Fruit fly (Drosophila melanogaster) whole organism, embryonic: ENCODE results near the gene slmo.
A peak's percentile ranks its signal among the peaks of the same experiment; 100 is the strongest.

Experiments used
- Asciz ChIP-seq: fragments of 200-800 bp; sonication (Bioruptor generic); optimal IDR thresholded peaks from 2 replicates; lab custom pipeline; 2017; ENCODE audit warnings: missing biosample characterization, mild to moderate bottlenecking, missing genetic modification characterization, missing genetic modification reagents
- B-H1 ChIP-seq: fragments of 200-800 bp; sonication (Bioruptor generic); IDR thresholded peaks from 3 replicates; pipeline ENCODE4 v1.3.6; 2022; ENCODE audit warnings: missing biosample characterization, missing genetic modification characterization
- CG10543 ChIP-seq: fragments of 200-800 bp; sonication (Bioruptor generic); optimal IDR thresholded peaks from 3 replicates; lab custom pipeline; 2017; ENCODE audit warnings: missing biosample characterization, mild to moderate bottlenecking, missing genetic modification characterization, moderate library complexity
- CG12155 ChIP-seq: fragments of 200-800 bp; sonication (Bioruptor generic); optimal IDR thresholded peaks from 3 replicates; lab custom pipeline; 2016; ENCODE audit warnings: missing biosample characterization, missing genetic modification characterization
- CG12219 ChIP-seq: fragments of 200-800 bp; sonication (Bioruptor generic); optimal IDR thresholded peaks from 3 replicates; lab custom pipeline; 2018; ENCODE audit warnings: missing biosample characterization, mild to moderate bottlenecking, missing genetic modification characterization
- CG17186 ChIP-seq: fragments of 200-800 bp; sonication (Bioruptor generic); optimal IDR thresholded peaks from 3 replicates; lab custom pipeline; 2017; ENCODE audit warnings: missing biosample characterization, missing genetic modification reagents, missing genetic modification characterization
- CG18764 ChIP-seq: fragments of 200-800 bp; sonication (Bioruptor generic); optimal IDR thresholded peaks from 3 replicates; lab custom pipeline; 2016; ENCODE audit warnings: missing biosample characterization, missing genetic modification characterization
- CG2129 ChIP-seq: fragments of 200-800 bp; sonication (Bioruptor generic); IDR thresholded peaks from 2 replicates; pipeline ENCODE4 v1.3.6; 2022; ENCODE audit warnings: missing biosample characterization, missing genetic modification characterization; ENCODE audit not compliant: partially characterized antibody
- CG2889 ChIP-seq: fragments of 200-800 bp; sonication (Bioruptor generic); IDR thresholded peaks from 3 replicates; pipeline ENCODE4 v1.3.6; 2022; ENCODE audit warnings: missing biosample characterization, missing genetic modification characterization
- CG34376 ChIP-seq: fragments of 200-800 bp; sonication (Bioruptor generic); optimal IDR thresholded peaks from 2 replicates; lab custom pipeline; 2018; ENCODE audit warnings: missing biosample characterization, mild to moderate bottlenecking, missing genetic modification characterization
- CG4360 ChIP-seq: fragments of 200-800 bp; sonication (Bioruptor generic); IDR thresholded peaks from 2 replicates; pipeline ENCODE4 v1.3.6; 2022; ENCODE audit warnings: missing biosample characterization, missing genetic modification characterization
- CG4707 ChIP-seq: fragments of 200-800 bp; sonication (Bioruptor generic); optimal IDR thresholded peaks from 2 replicates; lab custom pipeline; 2018; ENCODE audit warnings: missing biosample characterization, mild to moderate bottlenecking, missing genetic modification characterization, moderate library complexity
- CG7928 ChIP-seq: fragments of 200-800 bp; sonication (Bioruptor generic); optimal IDR thresholded peaks from 2 replicates; lab custom pipeline; 2017; ENCODE audit warnings: missing biosample characterization, mild to moderate bottlenecking, missing genetic modification characterization
- CG8290 ChIP-seq, 3 experiments: fragments of 200-800 bp; sonication (Bioruptor generic); optimal IDR thresholded peaks; 2 replicates each; lab custom pipeline; 2016 to 2019; ENCODE audit warnings: missing biosample characterization in 3 of 3, missing genetic modification characterization in 3 of 3, mild to moderate bottlenecking in 2 of 3, moderate library complexity in 1 of 3
- CG8765 ChIP-seq: fragments of 200-800 bp; sonication (Bioruptor generic); IDR thresholded peaks from 2 replicates; pipeline ENCODE4 v1.3.6; 2022; ENCODE audit warnings: missing biosample characterization, missing genetic modification characterization
- CoRest ChIP-seq: fragments of 200-800 bp; sonication (Bioruptor generic); optimal IDR thresholded peaks from 3 replicates; lab custom pipeline; 2018; ENCODE audit warnings: missing biosample characterization, mild to moderate bottlenecking, missing genetic modification characterization, moderate library complexity
- Dek ChIP-seq: fragments of 200-800 bp; sonication (Bioruptor generic); optimal IDR thresholded peaks from 3 replicates; lab custom pipeline; 2019; ENCODE audit warnings: missing biosample characterization, mild to moderate bottlenecking, missing genetic modification characterization, moderate library complexity
- Doc2 ChIP-seq: fragments of 200-800 bp; sonication (Bioruptor generic); IDR thresholded peaks from 2 replicates; pipeline ENCODE4 v1.3.6; 2022; ENCODE audit warnings: missing biosample characterization, missing genetic modification characterization
- Gsc ChIP-seq: fragments of 200-800 bp; sonication (Bioruptor generic); IDR thresholded peaks from 2 replicates; pipeline ENCODE4 v1.3.6; 2022; ENCODE audit warnings: missing biosample characterization, missing genetic modification characterization
- Hey ChIP-seq: fragments of 200-800 bp; sonication (Bioruptor generic); optimal IDR thresholded peaks from 3 replicates; lab custom pipeline; 2018; ENCODE audit warnings: missing biosample characterization, mild to moderate bottlenecking, missing genetic modification characterization
- Hmx ChIP-seq: fragments of 200-800 bp; sonication (Bioruptor generic); optimal IDR thresholded peaks from 2 replicates; lab custom pipeline; 2016; ENCODE audit warnings: missing biosample characterization, missing genetic modification characterization
- Hr3 ChIP-seq: fragments of 200-800 bp; sonication (Bioruptor generic); optimal IDR thresholded peaks from 3 replicates; lab custom pipeline; 2016; ENCODE audit warnings: missing biosample characterization, missing genetic modification characterization
- Hsf ChIP-seq: fragments of 200-800 bp; sonication (Bioruptor generic); optimal IDR thresholded peaks from 3 replicates; lab custom pipeline; 2016; ENCODE audit warnings: missing biosample characterization, missing genetic modification characterization
- Mad ChIP-seq: fragments of 200-800 bp; sonication (Bioruptor generic); optimal IDR thresholded peaks from 2 replicates; lab custom pipeline; 2016; ENCODE audit warnings: missing biosample characterization, missing genetic modification characterization
- Med ChIP-seq: fragments of 200-800 bp; sonication (Bioruptor generic); peaks from one replicate; lab custom pipeline; 2016; ENCODE audit warnings: missing biosample characterization, missing genetic modification characterization, mild to moderate bottlenecking, inconsistent platforms, moderate library complexity
- Meics ChIP-seq: fragments of 200-800 bp; sonication (Bioruptor generic); optimal IDR thresholded peaks from 2 replicates; lab custom pipeline; 2017; ENCODE audit warnings: missing biosample characterization, mild to moderate bottlenecking, missing genetic modification characterization
- NK7.1 ChIP-seq: fragments of 200-800 bp; sonication (Bioruptor generic); optimal IDR thresholded peaks from 3 replicates; lab custom pipeline; 2016; ENCODE audit warnings: missing biosample characterization, missing genetic modification characterization
- Opbp ChIP-seq: fragments of 200-800 bp; sonication (Bioruptor generic); IDR thresholded peaks from 3 replicates; pipeline ENCODE4 v1.3.6; 2022; ENCODE audit warnings: missing biosample characterization, missing genetic modification characterization; ENCODE audit not compliant: partially characterized antibody
- Optix ChIP-seq: fragments of 200-800 bp; sonication (Bioruptor generic); IDR thresholded peaks from 3 replicates; pipeline ENCODE4 v1.3.6; 2022; ENCODE audit warnings: missing biosample characterization, missing genetic modification characterization
- abd-A ChIP-seq: fragments of 200-800 bp; sonication (Bioruptor generic); optimal IDR thresholded peaks from 3 replicates; lab custom pipeline; 2019; ENCODE audit warnings: missing biosample characterization, mild to moderate bottlenecking, missing genetic modification characterization, moderate library complexity
- ap ChIP-seq: fragments of 200-800 bp; sonication (Bioruptor generic); IDR thresholded peaks from 2 replicates; pipeline ENCODE4 v1.3.6; 2022; ENCODE audit warnings: missing biosample characterization, missing genetic modification characterization
- ash1 ChIP-seq: fragments of 200-800 bp; sonication (Bioruptor generic); optimal IDR thresholded peaks from 2 replicates; lab custom pipeline; 2018; ENCODE audit warnings: missing biosample characterization, mild to moderate bottlenecking, missing genetic modification characterization
- bab2 ChIP-seq: fragments of 200-800 bp; sonication (Bioruptor generic); optimal IDR thresholded peaks from 2 replicates; lab custom pipeline; 2016; ENCODE audit warnings: missing biosample characterization, missing genetic modification characterization
- cg ChIP-seq: fragments of 200-800 bp; sonication (Bioruptor generic); optimal IDR thresholded peaks from 3 replicates; lab custom pipeline; 2019; ENCODE audit warnings: missing biosample characterization, mild to moderate bottlenecking, missing genetic modification characterization, moderate library complexity
- chm ChIP-seq: fragments of 200-800 bp; sonication (Bioruptor generic); IDR thresholded peaks from 2 replicates; pipeline ENCODE4 v1.3.6; 2022; ENCODE audit warnings: missing biosample characterization, missing genetic modification characterization
- da ChIP-seq: fragments of 200-800 bp; sonication (Bioruptor generic); optimal IDR thresholded peaks from 2 replicates; lab custom pipeline; 2016; ENCODE audit warnings: missing biosample characterization, missing genetic modification characterization
- dimm ChIP-seq: fragments of 200-800 bp; sonication (Bioruptor generic); IDR thresholded peaks from 2 replicates; pipeline ENCODE4 v1.3.6; 2022; ENCODE audit warnings: missing biosample characterization, missing genetic modification characterization
- dmrt11E ChIP-seq: fragments of 200-800 bp; sonication (Bioruptor generic); optimal IDR thresholded peaks from 3 replicates; lab custom pipeline; 2018; ENCODE audit warnings: missing biosample characterization, mild to moderate bottlenecking, missing genetic modification characterization, moderate library complexity
- gcm ChIP-seq: fragments of 200-800 bp; sonication (Bioruptor generic); optimal IDR thresholded peaks from 2 replicates; lab custom pipeline; 2019; ENCODE audit warnings: missing biosample characterization, mild to moderate bottlenecking, missing genetic modification characterization, moderate library complexity
- gfzf ChIP-seq: fragments of 200-800 bp; sonication (Bioruptor generic); optimal IDR thresholded peaks from 2 replicates; lab custom pipeline; 2016; ENCODE audit warnings: missing biosample characterization, mild to moderate bottlenecking, missing genetic modification characterization, moderate library complexity
- gt ChIP-seq: fragments of 200-800 bp; sonication (Bioruptor generic); IDR thresholded peaks from 2 replicates; pipeline ENCODE4 v1.3.6; 2022; ENCODE audit warnings: missing biosample characterization, missing genetic modification characterization
- insv ChIP-seq, 2 experiments: fragments of 200-800 bp; sonication (Bioruptor generic); optimal IDR thresholded peaks; 3 replicates each; lab custom pipeline; 2016 to 2018; ENCODE audit warnings: missing biosample characterization in 2 of 2, missing genetic modification characterization in 2 of 2
- kah ChIP-seq: fragments of 200-800 bp; sonication (Bioruptor generic); optimal IDR thresholded peaks from 2 replicates; lab custom pipeline; 2018; ENCODE audit warnings: missing biosample characterization, mild to moderate bottlenecking, missing genetic modification characterization
- p53 ChIP-seq: fragments of 200-800 bp; sonication (Bioruptor generic); optimal IDR thresholded peaks from 2 replicates; lab custom pipeline; 2016; ENCODE audit warnings: missing biosample characterization, missing genetic modification characterization
- sob ChIP-seq: fragments of 200-800 bp; sonication (Bioruptor generic); IDR thresholded peaks from 2 replicates; pipeline ENCODE4 v1.3.6; 2022; ENCODE audit warnings: missing biosample characterization, missing genetic modification characterization
- tna ChIP-seq: fragments of 200-800 bp; sonication (Bioruptor generic); IDR thresholded peaks from 2 replicates; pipeline ENCODE4 v1.3.6; 2022; ENCODE audit warnings: missing biosample characterization, missing genetic modification characterization; ENCODE audit not compliant: partially characterized antibody
- vnd ChIP-seq: fragments of 200-800 bp; sonication (Bioruptor generic); IDR thresholded peaks from 3 replicates; pipeline ENCODE4 v1.3.6; 2022; ENCODE audit warnings: missing biosample characterization, missing genetic modification characterization; ENCODE audit not compliant: partially characterized antibody

The slmo gene

dm6 chr2L:6050575-6050974 lies 2.1 kb upstream of the slmo start, which contains the start of gene CG9135 (continued):
- peak; percentile 90 for TF ChIP-seq CG2129 (GFP tag; lab: Robert Waterston, UW)
- TF ChIP-seq insv (GFP tag; optimal IDR thresholded peaks at IDR 0.05; lab: Kevin White, UChicago): no peak
- TF ChIP-seq Dek: peak; percentile 35
- no peak for TF ChIP-seq gfzf
- TF ChIP-seq CG18764 (GFP tag; lab: Kevin White, UChicago): no peak
- peak; percentile 99 for TF ChIP-seq tna (GFP tag; lab: Robert Waterston, UW)
- no peak for TF ChIP-seq CG12219 (GFP tag; lab: Kevin White, UChicago)
- no peak for TF ChIP-seq Hey (tag; lab: Kevin White, UChicago)
- no peak for TF ChIP-seq gt (GFP tag; lab: Robert Waterston, UW)
- no peak for TF ChIP-seq CG10543 (GFP tag; lab: Kevin White, UChicago)
- no peak for TF ChIP-seq Asciz (GFP tag; lab: Kevin White, UChicago)
- TF ChIP-seq Gsc (GFP tag; lab: Robert Waterston, UW): no peak
- TF ChIP-seq CG7928 (GFP tag; lab: Kevin White, UChicago): no peak
- no peak for TF ChIP-seq ap (GFP tag; lab: Robert Waterston, UW)
- TF ChIP-seq sob: peak; percentile 50; the same call in 1 of the 2 replicates
- no peak for TF ChIP-seq chm (GFP tag; lab: Robert Waterston, UW)
- TF ChIP-seq CG12155 (GFP tag; lab: Kevin White, UChicago): no peak
- TF ChIP-seq Hmx: no peak
- peak; percentile 23 for TF ChIP-seq Med
- TF ChIP-seq Optix (GFP tag; lab: Robert Waterston, UW): no peak
- TF ChIP-seq abd-A (tag; lab: Kevin White, UChicago): no peak
- TF ChIP-seq Doc2 (GFP tag; lab: Robert Waterston, UW): no peak
- no peak for TF ChIP-seq cg (GFP tag; lab: Kevin White, UChicago)
- no peak for TF ChIP-seq CG8765 (GFP tag; lab: Robert Waterston, UW)
- no peak for TF ChIP-seq CG34376
- TF ChIP-seq da (GFP tag; lab: Kevin White, UChicago): no peak
- no peak for TF ChIP-seq Mad (GFP tag; lab: Kevin White, UChicago)
- peak; percentile 99 for TF ChIP-seq Opbp
- TF ChIP-seq CG8290 (GFP tag; optimal IDR thresholded peaks at IDR 0.05; lab: Kevin White, UChicago): no peak
- peak in 1 of 2 experiments; percentile 55 for TF ChIP-seq CG8290 (tag; optimal IDR thresholded peaks at IDR 0.05; lab: Kevin White, UChicago)
- TF ChIP-seq kah (GFP tag; lab: Kevin White, UChicago): no peak
- no peak for TF ChIP-seq bab2
- peak; percentile 99 for TF ChIP-seq vnd (GFP tag; lab: Robert Waterston, UW)
- no peak for TF ChIP-seq ash1 (GFP tag; lab: Kevin White, UChicago)
- TF ChIP-seq Meics: no peak
- no peak for TF ChIP-seq CG2889 (GFP tag; lab: Robert Waterston, UW)
- no peak for TF ChIP-seq CG4707 (GFP tag; lab: Kevin White, UChicago)
- no peak for TF ChIP-seq CG17186 (GFP tag; lab: Kevin White, UChicago)
- peak; percentile 54 for TF ChIP-seq CoRest (tag; lab: Kevin White, UChicago)
- no peak for TF ChIP-seq Hsf (GFP tag; lab: Kevin White, UChicago)
- TF ChIP-seq B-H1 (GFP tag; lab: Robert Waterston, UW): no peak
- TF ChIP-seq NK7.1 (GFP tag; lab: Kevin White, UChicago): no peak
- TF ChIP-seq Hr3 (GFP tag; lab: Kevin White, UChicago): no peak
- no peak for TF ChIP-seq p53 (GFP tag; lab: Kevin White, UChicago)
- no peak for TF ChIP-seq dmrt11E
- no peak for TF ChIP-seq gcm (GFP tag; lab: Kevin White, UChicago)
- TF ChIP-seq CG4360 (GFP tag; lab: Robert Waterston, UW): no peak
- no peak for TF ChIP-seq dimm (GFP tag; lab: Robert Waterston, UW)
